Worm (Caenorhabditis elegans) whole organism, early embryonic: ENCODE measurements around the gene F45E4.6.

ENCODE experiments used
- ama-1 ChIP-seq: fragments of 150-350 bp; optimal IDR thresholded peaks from 2 replicates; lab custom pipeline; 2014
- ceh-13 ChIP-seq: fragments of 200-800 bp; sonication (Bioruptor generic); optimal IDR thresholded peaks from 2 replicates; lab custom pipeline; 2018; ENCODE audit warnings: mild to moderate bottlenecking, missing genetic modification characterization, missing compliant biosample characterization
- ceh-36 ChIP-seq: sonication (generic microtip); optimal IDR thresholded peaks from 2 replicates; lab custom pipeline; 2016; ENCODE audit warnings: missing genetic modification characterization, inconsistent platforms, missing compliant biosample characterization
- ets-7 ChIP-seq: sonication (generic microtip); optimal IDR thresholded peaks from 2 replicates; lab custom pipeline; 2016; ENCODE audit warnings: missing genotype, missing genetic modification characterization, missing compliant biosample characterization
- hnd-1 ChIP-seq: sonication (generic microtip); optimal IDR thresholded peaks from 2 replicates; lab custom pipeline; 2016; ENCODE audit warnings: missing genetic modification characterization, missing compliant biosample characterization
- pes-1 ChIP-seq: fragments of 200-800 bp; sonication (Bioruptor generic); IDR thresholded peaks from 2 replicates; pipeline ENCODE4 v1.3.6; 2022; ENCODE audit warnings: missing genetic modification reagents, missing genetic modification characterization, missing compliant biosample characterization
- scrt-1 ChIP-seq: fragments of 200-800 bp; sonication (Bioruptor generic); IDR thresholded peaks from 2 replicates; pipeline ENCODE4 v1.3.6; 2022; ENCODE audit warnings: missing genetic modification characterization, missing compliant biosample characterization
- sea-1 ChIP-seq: fragments of 200-800 bp; sonication (Bioruptor generic); conservative IDR thresholded peaks from 2 replicates; pipeline ENCODE4 v1.3.6; 2022; ENCODE audit warnings: missing genetic modification characterization, missing compliant biosample characterization
- tbx-11 ChIP-seq: fragments of 200-800 bp; sonication (Bioruptor generic); IDR thresholded peaks from 2 replicates; pipeline ENCODE4 v1.3.6; 2022; ENCODE audit warnings: missing genetic modification characterization, missing compliant biosample characterization
- tbx-37 ChIP-seq: fragments of 200-800 bp; sonication (Bioruptor generic); conservative IDR thresholded peaks from 2 replicates; pipeline ENCODE4 v1.3.6; 2022; ENCODE audit warnings: missing genetic modification reagents, missing genetic modification characterization, missing compliant biosample characterization
- tra-4 ChIP-seq: sonication (generic microtip); optimal IDR thresholded peaks from 2 replicates; lab custom pipeline; 2017; ENCODE audit warnings: missing genetic modification characterization, missing compliant biosample characterization

- no peak for TF ChIP-seq scrt-1 (GFP tag; lab: Robert Waterston, UW)
- no peak for TF ChIP-seq ceh-13 (GFP tag; lab: Kevin White, UChicago)
- TF ChIP-seq sea-1 = no peak
- no peak for TF ChIP-seq ama-1 (lab: Kevin White, UChicago)
- TF ChIP-seq tbx-37 (GFP tag; lab: Robert Waterston, UW) = no peak
- no peak for TF ChIP-seq hnd-1 (tag; lab: Kevin White, UChicago)
- no peak for TF ChIP-seq pes-1 (GFP tag; lab: Robert Waterston, UW)
- no peak for TF ChIP-seq ceh-36 (tag; lab: Kevin White, UChicago)
- no peak for TF ChIP-seq tbx-11 (GFP tag; lab: Robert Waterston, UW)
- TF ChIP-seq ets-7 (tag; lab: Kevin White, UChicago) = no peak
- no peak for TF ChIP-seq tra-4 (tag; lab: Kevin White, UChicago)
These were observed 20.9 kb upstream of the F45E4.6 start for ce11 chrIV:7653198-7653597.
